Worm (Caenorhabditis elegans) whole organism, L1 larva: Measurements from ENCODE around the gene dhs-18.

Experiments used
- C04F5.9 ChIP-seq: sonication (generic microtip); optimal IDR thresholded peaks from 2 replicates; lab custom pipeline; 2016; ENCODE audit warnings: missing genetic modification characterization, missing compliant biosample characterization
- C16A3.4 ChIP-seq: fragments of 150-350 bp; optimal IDR thresholded peaks from 2 replicates; lab custom pipeline; 2014; ENCODE audit warnings: missing biosample characterization, missing genetic modification characterization
- C34B4.2 ChIP-seq: sonication (generic microtip); optimal IDR thresholded peaks from 2 replicates; lab custom pipeline; 2017; ENCODE audit warnings: mild to moderate bottlenecking, missing genetic modification characterization, missing compliant biosample characterization
- F16B12.6 ChIP-seq: fragments of 150-350 bp; optimal IDR thresholded peaks from 2 replicates; lab custom pipeline; 2014; ENCODE audit warnings: missing biosample characterization, missing genetic modification characterization
- blmp-1 ChIP-seq: fragments of 150-350 bp; optimal IDR thresholded peaks from 2 replicates; lab custom pipeline; 2014; ENCODE audit warnings: missing biosample characterization, missing genetic modification characterization
- ceh-63 ChIP-seq: fragments of 200-800 bp; sonication (Bioruptor generic); optimal IDR thresholded peaks from 2 replicates; lab custom pipeline; 2018; ENCODE audit warnings: mild to moderate bottlenecking, missing genetic modification characterization, missing compliant biosample characterization
- ceh-8 ChIP-seq: fragments of 200-800 bp; sonication (Bioruptor generic); optimal IDR thresholded peaks from 2 replicates; lab custom pipeline; 2018; ENCODE audit warnings: mild to moderate bottlenecking, missing genetic modification characterization, moderate library complexity, missing compliant biosample characterization
- dsc-1 ChIP-seq: sonication (generic microtip); optimal IDR thresholded peaks from 2 replicates; lab custom pipeline; 2016; ENCODE audit warnings: mild to moderate bottlenecking, missing genetic modification characterization, missing compliant biosample characterization
- efl-1 ChIP-seq, 4 experiments: fragments of 150-350 bp; optimal IDR thresholded peaks in 3 of 4; peaks in 1 of 4; 1 replicate in 1 of 4; 2 replicates in 3 of 4; lab custom pipeline; 2014; ENCODE audit warnings: missing biosample characterization in 2 of 4, missing genetic modification characterization in 2 of 4, missing genetic modification reagents in 2 of 4
- egl-27 ChIP-seq, 2 experiments: fragments of 150-350 bp in 1 of 2; sonication (generic microtip); optimal IDR thresholded peaks; 3 replicates each; lab custom pipeline; 2017 to 2018; ENCODE audit warnings: missing biosample characterization in 2 of 2, missing genetic modification characterization in 2 of 2, missing genetic modification reagents in 2 of 2
- elt-3 ChIP-seq, 6 experiments: fragments of 150-350 bp in 1 of 6; sonication (generic microtip); optimal IDR thresholded peaks; 2 replicates each; lab custom pipeline; 2017 to 2018; ENCODE audit warnings: missing biosample characterization in 6 of 6, missing genetic modification characterization in 6 of 6, inconsistent platforms in 1 of 6
- fkh-4 ChIP-seq: sonication (generic microtip); optimal IDR thresholded peaks from 2 replicates; lab custom pipeline; 2016; ENCODE audit warnings: missing compliant biosample characterization, missing genetic modification characterization, borderline replicate concordance
- fos-1 ChIP-seq: fragments of 150-350 bp; optimal IDR thresholded peaks from 2 replicates; lab custom pipeline; 2014; ENCODE audit warnings: missing biosample characterization, missing genetic modification characterization
- grh-1 ChIP-seq: fragments of 200-800 bp; sonication (Bioruptor generic); IDR thresholded peaks from 2 replicates; pipeline ENCODE4 v1.3.6; 2022; ENCODE audit warnings: missing genetic modification reagents, missing genetic modification characterization, missing compliant biosample characterization
- hlh-17 ChIP-seq: fragments of 200-800 bp; sonication (Bioruptor generic); optimal IDR thresholded peaks from 2 replicates; lab custom pipeline; 2018; ENCODE audit warnings: missing genetic modification characterization, mild to moderate bottlenecking, missing compliant biosample characterization, moderate library complexity, borderline replicate concordance
- hlh-4 ChIP-seq: sonication (generic microtip); optimal IDR thresholded peaks from 2 replicates; lab custom pipeline; 2016; ENCODE audit warnings: mild to moderate bottlenecking, missing genetic modification characterization, missing compliant biosample characterization
- isw-1 ChIP-seq: fragments of 200-800 bp; sonication (Bioruptor generic); IDR thresholded peaks from 2 replicates; pipeline ENCODE4 v1.3.6; 2022; ENCODE audit warnings: missing genetic modification characterization, missing compliant biosample characterization
- lin-14 ChIP-seq: fragments of 200-800 bp; sonication (Bioruptor generic); optimal IDR thresholded peaks from 2 replicates; lab custom pipeline; 2018; ENCODE audit warnings: mild to moderate bottlenecking, missing genetic modification characterization, moderate library complexity, missing compliant biosample characterization
- lin-35 ChIP-seq, 2 experiments: fragments of 150-350 bp; optimal IDR thresholded peaks; 2 replicates each; lab custom pipeline; 2014; ENCODE audit warnings: missing biosample characterization in 2 of 2, missing genetic modification characterization in 2 of 2, missing genetic modification reagents in 2 of 2
- lin-39 ChIP-seq: fragments of 150-350 bp; optimal IDR thresholded peaks from 2 replicates; lab custom pipeline; 2014; ENCODE audit warnings: missing biosample characterization, missing genetic modification reagents, missing genetic modification characterization
- lir-3 ChIP-seq: sonication (generic microtip); optimal IDR thresholded peaks from 2 replicates; lab custom pipeline; 2016; ENCODE audit warnings: mild to moderate bottlenecking, missing genetic modification characterization, moderate library complexity, missing compliant biosample characterization; ENCODE audit not compliant: poor library complexity
- lsy-2 ChIP-seq, 2 experiments: fragments of 150-350 bp; optimal IDR thresholded peaks; 2 replicates each; lab custom pipeline; 2014; ENCODE audit warnings: missing biosample characterization in 2 of 2, missing genetic modification characterization in 2 of 2
- mab-9 ChIP-seq: fragments of 200-800 bp; sonication (Bioruptor generic); IDR thresholded peaks from 2 replicates; pipeline ENCODE4 v1.3.6; 2022; ENCODE audit warnings: missing genetic modification reagents, missing genetic modification characterization, missing compliant biosample characterization
- mef-2 ChIP-seq: fragments of 150-350 bp; optimal IDR thresholded peaks from 2 replicates; lab custom pipeline; 2014; ENCODE audit warnings: missing biosample characterization, missing genetic modification characterization
- nhr-12 ChIP-seq: sonication (generic microtip); optimal IDR thresholded peaks from 2 replicates; lab custom pipeline; 2017; ENCODE audit warnings: missing biosample characterization, missing genetic modification characterization
- nhr-19 ChIP-seq: fragments of 200-800 bp; sonication (Bioruptor generic); conservative IDR thresholded peaks from 2 replicates; pipeline ENCODE4 v1.3.6; 2022; ENCODE audit warnings: missing genetic modification characterization, missing compliant biosample characterization
- nhr-20 ChIP-seq: sonication (generic microtip); optimal IDR thresholded peaks from 2 replicates; lab custom pipeline; 2016; ENCODE audit warnings: mild to moderate bottlenecking, missing genetic modification characterization, missing compliant biosample characterization
- nhr-47 ChIP-seq: sonication (generic microtip); optimal IDR thresholded peaks from 2 replicates; lab custom pipeline; 2016; ENCODE audit warnings: mild to moderate bottlenecking, missing genetic modification characterization, moderate library complexity, missing compliant biosample characterization
- nhr-76 ChIP-seq: sonication (generic microtip); optimal IDR thresholded peaks from 2 replicates; lab custom pipeline; 2017; ENCODE audit warnings: missing biosample characterization, missing genetic modification characterization
- nhr-77 ChIP-seq: fragments of 150-350 bp; optimal IDR thresholded peaks from 2 replicates; lab custom pipeline; 2014; ENCODE audit warnings: missing biosample characterization, missing genetic modification characterization
- nhr-84 ChIP-seq: sonication (generic microtip); optimal IDR thresholded peaks from 2 replicates; lab custom pipeline; 2017; ENCODE audit warnings: missing biosample characterization, missing genetic modification characterization
- nhr-85 ChIP-seq: sonication (generic microtip); peaks from one replicate; lab custom pipeline; 2016; ENCODE audit warnings: missing genetic modification characterization, inconsistent platforms, missing compliant biosample characterization
- nhr-90 ChIP-seq: sonication (generic microtip); optimal IDR thresholded peaks from 2 replicates; lab custom pipeline; 2016; ENCODE audit warnings: mild to moderate bottlenecking, missing genetic modification characterization, missing compliant biosample characterization; ENCODE audit not compliant: poor library complexity
- pax-3 ChIP-seq: fragments of 200-800 bp; sonication (Bioruptor generic); optimal IDR thresholded peaks from 2 replicates; lab custom pipeline; 2018; ENCODE audit warnings: mild to moderate bottlenecking, missing genetic modification characterization, moderate library complexity, missing compliant biosample characterization
- rnt-1 ChIP-seq: sonication (generic microtip); optimal IDR thresholded peaks from 2 replicates; lab custom pipeline; 2016; ENCODE audit warnings: mild to moderate bottlenecking, missing genetic modification characterization, moderate library complexity, missing compliant biosample characterization
- skn-1 ChIP-seq: fragments of 150-350 bp; optimal IDR thresholded peaks from 2 replicates; lab custom pipeline; 2014; ENCODE audit warnings: missing biosample characterization, missing genetic modification characterization
- snpc-4 ChIP-seq: fragments of 150-350 bp; optimal IDR thresholded peaks from 2 replicates; lab custom pipeline; 2014; ENCODE audit warnings: missing biosample characterization, missing genetic modification characterization
- snu-23 ChIP-seq: sonication (generic microtip); optimal IDR thresholded peaks from 2 replicates; lab custom pipeline; 2016; ENCODE audit warnings: missing genetic modification characterization, missing compliant biosample characterization
- tbx-2 ChIP-seq: sonication (generic microtip); optimal IDR thresholded peaks from 2 replicates; lab custom pipeline; 2016; ENCODE audit warnings: missing genetic modification characterization, missing compliant biosample characterization
- unc-30 ChIP-seq: sonication (generic microtip); optimal IDR thresholded peaks from 2 replicates; lab custom pipeline; 2017; ENCODE audit warnings: missing biosample characterization, missing genetic modification characterization
- unc-62 ChIP-seq: fragments of 150-350 bp; optimal IDR thresholded peaks from 2 replicates; lab custom pipeline; 2014; ENCODE audit warnings: missing biosample characterization, missing genetic modification reagents, missing genetic modification characterization
- unc-86 ChIP-seq: sonication (generic microtip); optimal IDR thresholded peaks from 2 replicates; lab custom pipeline; 2016; ENCODE audit warnings: missing genetic modification characterization, missing compliant biosample characterization
- vab-15 ChIP-seq: sonication (generic microtip); optimal IDR thresholded peaks from 2 replicates; lab custom pipeline; 2017; ENCODE audit warnings: missing genotype, mild to moderate bottlenecking, missing genetic modification characterization, missing compliant biosample characterization
- xbp-1 ChIP-seq: sonication (generic microtip); optimal IDR thresholded peaks from 2 replicates; lab custom pipeline; 2016; ENCODE audit warnings: missing genetic modification characterization, missing compliant biosample characterization
- ztf-11 ChIP-seq, 2 experiments: sonication (generic microtip); optimal IDR thresholded peaks; 2 replicates each; lab custom pipeline; 2016 to 2017; ENCODE audit warnings: missing genetic modification characterization in 2 of 2, missing biosample characterization in 1 of 2, missing compliant biosample characterization in 1 of 2
- ztf-4 ChIP-seq: fragments of 150-350 bp; optimal IDR thresholded peaks from 2 replicates; lab custom pipeline; 2014; ENCODE audit warnings: missing biosample characterization, missing genetic modification characterization

Gene dhs-18

ce11 chrV:11029309-11029708, 17.3 kb downstream of the dhs-18 start (continued):
- peak; percentile 81 for TF ChIP-seq nhr-20 (tag; lab: Kevin White, UChicago)
- TF ChIP-seq lin-14 (GFP tag; lab: Kevin White, UChicago), result peak; percentile 38
- TF ChIP-seq tbx-2 (tag; lab: Kevin White, UChicago), result peak; percentile 80
- TF ChIP-seq snu-23, result peak; percentile 73
- TF ChIP-seq nhr-90 (tag; lab: Kevin White, UChicago), result peak; percentile 88
- peak; percentile 12 for TF ChIP-seq F16B12.6 (tag; lab: Kevin White, UChicago)
- TF ChIP-seq lin-39, result peak; percentile 0
- peak in 1 of 2 experiments; percentile 90 for TF ChIP-seq ztf-11 (tag; optimal IDR thresholded peaks at IDR 0.05; lab: Kevin White, UChicago)
- TF ChIP-seq lir-3 (tag; lab: Kevin White, UChicago), result peak; percentile 93
- TF ChIP-seq fos-1 (tag; lab: Kevin White, UChicago), result peak; percentile 16
- TF ChIP-seq vab-15 (tag; lab: Kevin White, UChicago), result no peak
- TF ChIP-seq nhr-12, result no peak
- no peak for TF ChIP-seq nhr-76
- peak; percentile 62 for TF ChIP-seq grh-1 (GFP tag; lab: Robert Waterston, UW)
- peak; percentile 86 for TF ChIP-seq nhr-47 (tag; lab: Kevin White, UChicago)
- peak; percentile 45 for TF ChIP-seq skn-1 (tag; lab: Kevin White, UChicago)
- TF ChIP-seq isw-1, result peak; percentile 53
- TF ChIP-seq hlh-17, result no peak
- TF ChIP-seq elt-3 (tag; optimal IDR thresholded peaks at IDR 0.05; lab: Kevin White, UChicago), result peak in 1 of 6 experiments; percentile 30
- TF ChIP-seq C34B4.2 (tag; lab: Kevin White, UChicago), result no peak
- peak; percentile 96 for TF ChIP-seq rnt-1 (tag; lab: Kevin White, UChicago)
- peak; percentile 22 for TF ChIP-seq snpc-4 (tag; lab: Kevin White, UChicago)
- TF ChIP-seq mab-9 (GFP tag; lab: Robert Waterston, UW), result 0 out of 2 replicates have a peak, but pooled peaks have one; percentile 48
- peak; percentile 72 for TF ChIP-seq nhr-19 (GFP tag; lab: Robert Waterston, UW)
- peak; percentile 94 for TF ChIP-seq nhr-85
- peak; percentile 52 for TF ChIP-seq C16A3.4
- no peak for TF ChIP-seq ztf-4 (tag; lab: Kevin White, UChicago)
- TF ChIP-seq blmp-1 (tag; lab: Kevin White, UChicago), result peak; percentile 67
- TF ChIP-seq dsc-1 (tag; lab: Kevin White, UChicago), result peak; percentile 78
- peak; percentile 66 for TF ChIP-seq unc-86 (tag; lab: Kevin White, UChicago)
- peak; percentile 32 to 72 for TF ChIP-seq lsy-2 (tag; optimal IDR thresholded peaks at IDR 0.05; lab: Kevin White, UChicago)
- TF ChIP-seq unc-30 (tag; lab: Kevin White, UChicago), result no peak

ce11 chrV:11027740-11028139, 18.9 kb downstream of the dhs-18 start:
- TF ChIP-seq nhr-77 (tag; lab: Kevin White, UChicago) (no peak), xbp-1 (tag; lab: Kevin White, UChicago) (no peak), nhr-84 (tag; lab: Kevin White, UChicago) (no peak), C04F5.9 (tag; lab: Kevin White, UChicago) (no peak), rnt-1 (tag; lab: Kevin White, UChicago) (no peak)
- TF ChIP-seq, all 84 proteins: peak for 0

DNA sequence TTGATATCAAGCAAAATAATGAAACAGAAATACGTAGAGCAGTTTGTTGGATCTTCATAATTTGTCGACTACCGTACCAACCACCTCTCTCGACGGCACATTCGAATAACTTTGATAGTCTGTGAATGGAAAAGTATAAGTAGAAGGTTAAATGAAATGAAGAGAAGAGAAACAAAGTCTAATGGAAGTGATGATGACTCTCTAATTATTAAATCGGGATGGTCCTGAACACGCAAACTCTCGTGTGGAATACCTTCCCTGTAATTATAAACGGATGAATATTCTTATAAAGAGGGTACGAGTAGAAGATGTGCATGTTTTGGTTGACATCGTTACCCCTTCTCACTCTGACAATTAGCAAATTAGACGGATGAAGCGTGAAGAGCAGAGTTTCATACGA, 23.8 kb downstream of the dhs-18 start, which contains the start of the genes C13G3.12 and hot-6:
Gene C13G3.12 (minus strand): TSS at position 101 of the 400 bp plus-strand sequence.
Gene hot-6 (minus strand): TSS at position 121 of the 400 bp plus-strand sequence.
- TF ChIP-seq ceh-8 (no peak), mef-2 (no peak), unc-62 (GFP tag; lab: Kevin White, UChicago) (no peak), lin-35 (GFP tag; optimal IDR thresholded peaks at IDR 0.05; lab: Kevin White, UChicago) (no peak), lin-14 (GFP tag; lab: Kevin White, UChicago) (no peak), ceh-63 (no peak), C16A3.4 (no peak), nhr-76 (no peak), pax-3 (tag; lab: Kevin White, UChicago) (no peak), lsy-2 (tag; optimal IDR thresholded peaks at IDR 0.05; lab: Kevin White, UChicago) (no peak), egl-27 (tag; optimal IDR thresholded peaks at IDR 0.05; lab: Kevin White, UChicago) (no peak), fkh-4 (tag; lab: Kevin White, UChicago) (no peak), hlh-17 (no peak), ztf-4 (tag; lab: Kevin White, UChicago) (no peak), hlh-4 (no peak), efl-1 (optimal IDR thresholded peaks at IDR 0.05; lab: Kevin White, UChicago) (no peak), efl-1 (GFP tag; optimal IDR thresholded peaks at IDR 0.05 in 1 of 2; lab: Kevin White, UChicago) (no peak), nhr-12 (no peak), ztf-11 (tag; optimal IDR thresholded peaks at IDR 0.05; lab: Kevin White, UChicago) (no peak)
- TF ChIP-seq, all 84 proteins: peak for 0
